Worm (Caenorhabditis elegans): ENCODE data around the gene unc-79.

The unc-79 gene

DNA sequence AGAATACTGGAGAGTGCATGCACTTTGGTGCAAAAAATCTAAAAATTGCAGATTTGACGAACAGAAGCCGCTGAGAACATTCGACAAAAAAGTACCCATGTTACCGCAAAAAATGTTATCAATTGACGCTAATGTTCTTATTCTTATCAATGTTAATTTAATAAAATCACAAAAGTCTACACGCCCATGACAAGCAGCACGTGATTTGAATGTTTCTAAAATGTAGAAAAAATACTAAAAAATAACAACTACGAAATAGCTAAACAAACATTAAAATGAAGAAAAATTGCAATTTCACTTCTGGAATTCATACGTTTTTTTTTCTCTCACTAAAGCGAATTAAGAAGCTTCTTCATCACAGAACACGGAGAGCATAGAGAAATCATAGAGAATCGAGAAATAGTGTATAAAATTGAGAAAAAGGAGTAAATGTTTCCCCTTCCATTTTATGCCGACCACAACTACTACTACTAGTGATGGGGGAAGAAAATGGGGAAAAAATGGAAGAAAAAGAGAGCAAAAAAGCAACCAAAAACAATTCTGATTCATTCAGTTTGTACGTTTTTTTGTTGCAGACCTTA, 22.0 kb downstream of the unc-79 start:
- TF ChIP-seq hmg-4 (GFP tag; optimal IDR thresholded peaks at IDR 0.05) (no peak), aly-1 (tag; optimal IDR thresholded peaks at IDR 0.05) (no peak), ama-1 (optimal IDR thresholded peaks at IDR 0.05) (no peak), ceh-13 (GFP tag; optimal IDR thresholded peaks at IDR 0.05) (no peak), F13C5.2 (tag; optimal IDR thresholded peaks at IDR 0.05) (no peak), tbx-37 (GFP tag; conservative IDR thresholded peaks at IDR 0.05) (no peak), ets-7 (tag; optimal IDR thresholded peaks at IDR 0.05) (no peak), pes-1 (GFP tag; IDR thresholded peaks at IDR 0.05) (no peak), B0310.2 (tag; optimal IDR thresholded peaks at IDR 0.05) (no peak), ceh-36 (tag; optimal IDR thresholded peaks at IDR 0.05) (no peak), flt-1 (GFP tag; IDR thresholded peaks at IDR 0.05) (no peak), sea-1 (GFP tag; conservative IDR thresholded peaks at IDR 0.05) (no peak), hnd-1 (tag; optimal IDR thresholded peaks at IDR 0.05) (no peak), hmbx-1 (tag; optimal IDR thresholded peaks at IDR 0.05) (no peak), tbx-11 (GFP tag; IDR thresholded peaks at IDR 0.05) (no peak), scrt-1 (GFP tag; IDR thresholded peaks at IDR 0.05) (no peak), tra-4 (tag; optimal IDR thresholded peaks at IDR 0.05) (no peak)

DNA sequence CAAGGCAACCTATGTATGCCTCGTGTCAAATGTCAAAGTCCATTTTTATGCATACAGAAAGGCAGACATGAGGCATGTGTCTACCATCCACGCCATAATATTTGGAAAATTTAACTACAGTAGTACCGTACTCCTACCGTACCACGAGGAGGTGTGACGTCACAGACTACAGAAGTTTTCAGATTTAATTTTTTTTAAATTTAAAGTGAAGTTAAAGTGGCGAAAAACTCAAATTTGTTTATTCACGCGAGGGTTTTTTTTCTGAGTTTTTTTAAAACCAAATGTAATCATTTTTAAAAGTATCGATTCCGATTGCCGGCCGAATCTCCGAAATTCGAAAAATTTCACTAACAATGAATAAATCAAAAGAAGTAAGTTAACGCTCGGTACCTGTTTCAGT, 24.3 kb downstream of the unc-79 start, which contains the start of gene C03C10.2:
TSS of gene C03C10.2 (plus strand) at position 301 of the 400 bp plus-strand sequence.
- TF ChIP-seq pes-1 (GFP tag; IDR thresholded peaks at IDR 0.05) (no peak), ama-1 (optimal IDR thresholded peaks at IDR 0.05) (no peak), hmbx-1 (tag; optimal IDR thresholded peaks at IDR 0.05) (no peak), hnd-1 (tag; optimal IDR thresholded peaks at IDR 0.05) (no peak), ceh-36 (tag; optimal IDR thresholded peaks at IDR 0.05) (no peak)

DNA sequence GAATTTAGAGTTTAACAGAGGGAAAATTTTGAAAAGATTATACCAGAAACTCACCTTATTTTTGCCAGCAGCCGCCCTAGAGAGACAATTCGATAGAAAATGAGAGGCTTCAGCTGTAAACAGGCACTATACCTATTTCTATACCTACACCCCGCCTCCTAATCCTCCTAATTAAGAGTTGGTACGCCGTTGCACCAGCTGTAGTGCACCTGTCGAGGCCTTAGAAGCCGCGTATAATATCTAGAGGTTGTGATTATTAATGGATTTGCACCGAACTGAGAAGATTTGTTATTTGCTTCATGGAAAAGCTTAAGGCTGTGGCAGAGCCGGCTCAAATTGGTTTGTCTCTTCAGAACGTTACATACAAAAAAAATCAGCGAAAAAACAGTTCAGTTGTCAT, 25.6 kb downstream of the unc-79 start, which contains the start of gene C03C10.5:
TSS of gene C03C10.5 (minus strand) at position 101 of the 400 bp plus-strand sequence.
- TF ChIP-seq tra-4 (tag; optimal IDR thresholded peaks at IDR 0.05): no peak
- no peak for TF ChIP-seq flt-1 (GFP tag; IDR thresholded peaks at IDR 0.05)
- no peak for TF ChIP-seq ama-1 (optimal IDR thresholded peaks at IDR 0.05)

DNA sequence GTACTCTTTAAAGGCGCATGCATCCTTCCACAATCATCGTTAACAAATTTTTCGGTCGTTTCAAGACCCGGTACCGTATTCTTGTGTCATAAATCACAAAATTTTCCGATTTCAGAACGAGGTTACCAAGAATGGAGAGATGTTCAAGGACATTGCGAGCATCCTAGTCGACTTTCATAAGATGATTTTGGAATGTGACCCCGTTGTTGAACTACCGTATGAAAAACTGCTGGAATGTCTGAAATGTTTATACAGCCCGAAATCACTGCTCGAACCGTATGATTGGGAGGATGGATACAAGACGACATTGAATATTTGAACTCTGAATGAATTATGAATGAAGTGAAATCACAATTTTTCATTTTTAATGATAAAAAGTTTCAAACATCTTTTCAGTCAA, 26.5 kb downstream of the unc-79 start:
- TF ChIP-seq ceh-13 (GFP tag; optimal IDR thresholded peaks at IDR 0.05) (no peak), tbx-37 (GFP tag; conservative IDR thresholded peaks at IDR 0.05) (no peak), ama-1 (optimal IDR thresholded peaks at IDR 0.05) (peak; percentile 86), pes-1 (GFP tag; IDR thresholded peaks at IDR 0.05) (no peak)

DNA sequence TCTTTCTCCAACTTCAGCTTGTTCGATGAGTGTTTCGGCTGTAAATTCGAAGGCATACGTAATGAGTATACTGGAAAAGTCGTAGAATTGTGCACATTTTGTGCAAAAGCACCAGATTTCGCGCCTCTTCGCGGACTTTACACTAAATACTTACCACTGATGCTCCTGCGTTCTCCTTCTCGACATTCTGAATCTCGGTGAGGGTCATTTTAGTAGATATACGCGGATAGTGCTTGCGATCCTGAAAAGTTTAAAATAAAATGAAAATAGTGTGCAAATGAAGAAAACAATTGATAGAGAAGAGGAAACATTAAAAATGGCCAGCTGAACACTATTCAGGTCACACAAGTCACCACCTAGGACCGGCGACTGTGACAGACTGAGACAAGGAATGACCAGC, 28.2 kb downstream of the unc-79 start, which contains the start of gene rnr-2:
TSS of gene rnr-2 (minus strand) at position 241 of the 400 bp plus-strand sequence.
- TF ChIP-seq sea-1 (GFP tag; conservative IDR thresholded peaks at IDR 0.05) (no peak), ama-1 (optimal IDR thresholded peaks at IDR 0.05) (peak; percentile 80), flt-1 (GFP tag; IDR thresholded peaks at IDR 0.05) (no peak)

DNA sequence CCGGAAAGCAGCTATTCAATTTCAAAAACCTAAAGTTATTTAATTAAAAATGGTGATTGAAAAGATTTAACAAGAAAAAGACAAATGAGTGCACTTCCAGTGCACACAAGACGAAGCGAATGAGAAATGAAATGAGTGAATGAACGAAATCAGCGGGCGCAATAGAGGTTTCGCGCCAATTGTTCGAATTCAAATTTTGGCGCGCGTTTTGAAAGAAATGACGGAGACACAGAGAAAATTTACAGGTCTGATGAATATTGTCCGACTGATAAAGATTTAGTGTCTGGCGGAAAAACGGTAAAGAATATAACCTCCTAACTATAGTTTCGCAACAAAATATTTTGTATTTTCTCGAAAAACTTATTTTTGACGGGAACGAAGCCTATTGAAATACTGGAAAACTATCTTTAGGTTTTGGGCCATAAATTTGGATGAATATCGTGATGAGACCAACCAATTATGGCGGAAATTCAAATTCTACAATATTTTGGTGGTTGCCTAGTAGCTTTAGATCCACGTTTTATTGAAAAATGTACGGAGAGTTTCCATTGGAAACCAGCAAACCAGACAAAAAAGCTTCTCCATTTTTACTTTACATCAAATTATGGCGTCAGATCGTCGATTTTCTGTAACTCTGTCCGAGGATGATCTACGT, 29.1 kb downstream of the unc-79 start, which contains the start of gene C03C10.7:
TSS of gene C03C10.7 (plus strand) at position 605 of the 655 bp plus-strand sequence.
- no peak for TF ChIP-seq scrt-1 (GFP tag; IDR thresholded peaks at IDR 0.05)
- no peak for TF ChIP-seq tbx-37 (GFP tag; conservative IDR thresholded peaks at IDR 0.05)
- no peak for TF ChIP-seq B0310.2 (tag; optimal IDR thresholded peaks at IDR 0.05)
- TF ChIP-seq flt-1 (GFP tag; IDR thresholded peaks at IDR 0.05): no peak
- TF ChIP-seq ama-1 (optimal IDR thresholded peaks at IDR 0.05): no peak
- TF ChIP-seq ceh-36 (tag; optimal IDR thresholded peaks at IDR 0.05): no peak

DNA sequence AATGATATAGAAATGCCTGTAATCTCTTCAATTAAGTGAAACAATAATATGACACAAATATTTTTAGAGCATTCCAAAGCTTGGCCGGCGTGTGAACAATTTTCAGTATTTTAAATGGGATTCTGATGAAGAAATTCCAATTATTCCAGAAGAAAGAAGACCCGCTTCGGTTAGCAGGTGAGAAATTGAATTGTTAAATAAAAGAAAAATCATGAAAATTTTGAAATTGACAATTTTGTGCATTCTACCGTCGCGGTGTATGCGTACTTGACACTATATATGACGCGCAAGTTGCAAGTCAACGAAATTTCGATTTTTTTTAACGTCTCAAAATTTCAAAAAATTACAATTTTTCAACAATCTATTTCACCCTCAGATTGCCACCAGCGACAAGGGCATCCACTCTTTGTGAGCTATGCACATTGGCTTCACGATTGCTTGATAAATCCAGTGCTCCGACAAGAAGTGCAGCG, 30.0 kb downstream of the unc-79 start:
- TF ChIP-seq tra-4 (tag; optimal IDR thresholded peaks at IDR 0.05) (no peak), scrt-1 (GFP tag; IDR thresholded peaks at IDR 0.05) (no peak), hnd-1 (tag; optimal IDR thresholded peaks at IDR 0.05) (no peak), F13C5.2 (tag; optimal IDR thresholded peaks at IDR 0.05) (no peak), tbx-11 (GFP tag; IDR thresholded peaks at IDR 0.05) (no peak), B0310.2 (tag; optimal IDR thresholded peaks at IDR 0.05) (no peak), flt-1 (GFP tag; IDR thresholded peaks at IDR 0.05) (no peak), tbx-37 (GFP tag; conservative IDR thresholded peaks at IDR 0.05) (no peak), hmg-4 (GFP tag; optimal IDR thresholded peaks at IDR 0.05) (no peak), sea-1 (GFP tag; conservative IDR thresholded peaks at IDR 0.05) (no peak), ama-1 (optimal IDR thresholded peaks at IDR 0.05) (no peak), pes-1 (GFP tag; IDR thresholded peaks at IDR 0.05) (no peak), ceh-36 (tag; optimal IDR thresholded peaks at IDR 0.05) (no peak), ets-7 (tag; optimal IDR thresholded peaks at IDR 0.05) (no peak), aly-1 (tag; optimal IDR thresholded peaks at IDR 0.05) (no peak), ceh-13 (GFP tag; optimal IDR thresholded peaks at IDR 0.05) (no peak), hmbx-1 (tag; optimal IDR thresholded peaks at IDR 0.05) (no peak)

DNA sequence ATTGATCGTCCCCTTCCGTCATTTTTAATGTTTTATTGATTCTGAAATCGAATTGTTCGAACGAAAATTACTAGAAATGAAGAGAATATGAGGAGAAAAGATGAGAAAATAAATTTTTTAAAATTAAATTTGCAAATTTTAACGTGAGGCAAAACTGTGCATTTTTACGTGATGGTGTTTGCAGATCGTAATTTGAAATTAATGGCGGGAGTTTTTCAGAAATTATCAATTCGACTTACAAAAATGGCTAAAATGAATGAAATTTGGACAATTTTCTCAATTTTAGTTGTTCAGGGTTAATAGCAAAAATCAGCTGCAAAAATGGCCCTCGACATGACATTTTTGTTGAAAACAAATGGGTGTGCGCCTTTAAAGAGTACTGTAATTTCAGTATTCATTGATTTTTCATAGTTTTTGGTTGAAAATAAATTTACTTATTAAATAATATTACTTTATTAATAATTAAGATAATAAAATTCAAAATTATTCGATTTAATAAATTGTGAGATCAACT, 31.7 kb downstream of the unc-79 start, which contains the start of gene rei-1:
TSS of gene rei-1 (minus strand) at position 84 of the 514 bp plus-strand sequence.
- TF ChIP-seq tbx-11 (GFP tag; IDR thresholded peaks at IDR 0.05) (no peak), flt-1 (GFP tag; IDR thresholded peaks at IDR 0.05) (no peak), scrt-1 (GFP tag; IDR thresholded peaks at IDR 0.05) (no peak), ets-7 (tag; optimal IDR thresholded peaks at IDR 0.05) (no peak), tbx-37 (GFP tag; conservative IDR thresholded peaks at IDR 0.05) (no peak), hnd-1 (tag; optimal IDR thresholded peaks at IDR 0.05) (no peak), ama-1 (optimal IDR thresholded peaks at IDR 0.05) (no peak), B0310.2 (tag; optimal IDR thresholded peaks at IDR 0.05) (no peak), ceh-13 (GFP tag; optimal IDR thresholded peaks at IDR 0.05) (no peak)
